Fruit fly (Drosophila melanogaster) whole organism, embryonic: ENCODE data around the gene Cyp4ac1.
A peak's percentile ranks its signal among the peaks of the same experiment; 100 is the strongest.

Source experiments
- Atf3 ChIP-seq: fragments of 200-800 bp; sonication (Bioruptor generic); optimal IDR thresholded peaks from 3 replicates; lab custom pipeline; 2016; ENCODE audit warnings: missing biosample characterization, missing genetic modification characterization
- CG10267 ChIP-seq: fragments of 200-800 bp; sonication (Bioruptor generic); optimal IDR thresholded peaks from 2 replicates; lab custom pipeline; 2018; ENCODE audit warnings: missing biosample characterization, mild to moderate bottlenecking, missing genetic modification characterization, moderate library complexity
- CG12769 ChIP-seq: fragments of 200-800 bp; sonication (Bioruptor generic); optimal IDR thresholded peaks from 2 replicates; lab custom pipeline; 2019; ENCODE audit warnings: missing biosample characterization, mild to moderate bottlenecking, missing genetic modification characterization, moderate library complexity
- CG17802 ChIP-seq: fragments of 200-800 bp; sonication (Bioruptor generic); optimal IDR thresholded peaks from 2 replicates; lab custom pipeline; 2018; ENCODE audit warnings: missing biosample characterization, mild to moderate bottlenecking, missing genetic modification characterization, moderate library complexity
- CG18599 ChIP-seq: fragments of 200-800 bp; sonication (Bioruptor generic); optimal IDR thresholded peaks from 3 replicates; lab custom pipeline; 2017; ENCODE audit warnings: missing biosample characterization, missing genetic modification characterization, mild to moderate bottlenecking, moderate library complexity, missing genetic modification reagents
- CG3065 ChIP-seq: fragments of 200-800 bp; sonication (Bioruptor generic); optimal IDR thresholded peaks from 2 replicates; lab custom pipeline; 2016; ENCODE audit warnings: missing biosample characterization, missing genetic modification characterization
- CG31441 ChIP-seq: fragments of 200-800 bp; sonication (Bioruptor generic); IDR thresholded peaks from 2 replicates; pipeline ENCODE4 v1.3.6; 2022; ENCODE audit warnings: missing biosample characterization, missing genetic modification characterization
- CG32532 ChIP-seq: fragments of 200-800 bp; sonication (Bioruptor generic); IDR thresholded peaks from 2 replicates; pipeline ENCODE4 v1.3.6; 2022; ENCODE audit warnings: missing biosample characterization, missing genetic modification characterization
- CG33213 ChIP-seq: fragments of 200-800 bp; sonication (Bioruptor generic); optimal IDR thresholded peaks from 3 replicates; lab custom pipeline; 2016; ENCODE audit warnings: missing biosample characterization, missing genetic modification characterization
- CG33557 ChIP-seq: fragments of 200-800 bp; sonication (Bioruptor generic); optimal IDR thresholded peaks from 2 replicates; lab custom pipeline; 2019; ENCODE audit warnings: missing biosample characterization, mild to moderate bottlenecking, missing genetic modification characterization, moderate library complexity
- CG3407 ChIP-seq: fragments of 200-800 bp; sonication (Bioruptor generic); optimal IDR thresholded peaks from 2 replicates; lab custom pipeline; 2018; ENCODE audit warnings: missing biosample characterization, mild to moderate bottlenecking, missing genetic modification characterization
- CG4854 ChIP-seq: fragments of 200-800 bp; sonication (Bioruptor generic); optimal IDR thresholded peaks from 2 replicates; lab custom pipeline; 2016; ENCODE audit warnings: missing biosample characterization, missing genetic modification characterization, inconsistent platforms
- CG8290 ChIP-seq, 3 experiments: fragments of 200-800 bp; sonication (Bioruptor generic); optimal IDR thresholded peaks; 2 replicates each; lab custom pipeline; 2016 to 2019; ENCODE audit warnings: missing biosample characterization in 3 of 3, missing genetic modification characterization in 3 of 3, mild to moderate bottlenecking in 2 of 3, moderate library complexity in 1 of 3
- CG8388 ChIP-seq: fragments of 200-800 bp; sonication (Bioruptor generic); optimal IDR thresholded peaks from 2 replicates; lab custom pipeline; 2019; ENCODE audit warnings: missing biosample characterization, mild to moderate bottlenecking, missing genetic modification characterization, moderate library complexity
- CoRest ChIP-seq: fragments of 200-800 bp; sonication (Bioruptor generic); optimal IDR thresholded peaks from 3 replicates; lab custom pipeline; 2018; ENCODE audit warnings: missing biosample characterization, mild to moderate bottlenecking, missing genetic modification characterization, moderate library complexity
- Dip2 ChIP-seq: fragments of 200-800 bp; sonication (Bioruptor generic); IDR thresholded peaks from 2 replicates; pipeline ENCODE4 v1.3.6; 2022; ENCODE audit warnings: missing biosample characterization, missing genetic modification characterization
- HLH54F ChIP-seq: fragments of 200-800 bp; sonication (Bioruptor generic); optimal IDR thresholded peaks from 3 replicates; lab custom pipeline; 2016; ENCODE audit warnings: missing biosample characterization, missing genetic modification characterization
- HmgD ChIP-seq: fragments of 200-800 bp; sonication (Bioruptor generic); optimal IDR thresholded peaks from 3 replicates; lab custom pipeline; 2016; ENCODE audit warnings: missing biosample characterization, missing genetic modification characterization
- Kr ChIP-seq: fragments of 200-800 bp; sonication (Bioruptor generic); optimal IDR thresholded peaks from 2 replicates; lab custom pipeline; 2017; ENCODE audit warnings: missing biosample characterization, mild to moderate bottlenecking, missing genetic modification characterization
- Mad ChIP-seq: fragments of 200-800 bp; sonication (Bioruptor generic); optimal IDR thresholded peaks from 2 replicates; lab custom pipeline; 2016; ENCODE audit warnings: missing biosample characterization, missing genetic modification characterization
- NC2β ChIP-seq: fragments of 200-800 bp; sonication (Bioruptor generic); optimal IDR thresholded peaks from 2 replicates; lab custom pipeline; 2016; ENCODE audit warnings: missing biosample characterization, missing genetic modification characterization
- Nf-YA ChIP-seq: fragments of 200-800 bp; sonication (Bioruptor generic); IDR thresholded peaks from 2 replicates; pipeline ENCODE4 v1.3.6; 2022; ENCODE audit warnings: missing biosample characterization, missing genetic modification characterization
- Nf-YB ChIP-seq: fragments of 200-800 bp; sonication (Bioruptor generic); optimal IDR thresholded peaks from 3 replicates; lab custom pipeline; 2019; ENCODE audit warnings: missing biosample characterization, mild to moderate bottlenecking, missing genetic modification characterization, moderate library complexity
- Side ChIP-seq: fragments of 200-800 bp; sonication (Bioruptor generic); optimal IDR thresholded peaks from 2 replicates; lab custom pipeline; 2016; ENCODE audit warnings: missing biosample characterization, missing genetic modification characterization
- Spps ChIP-seq: fragments of 200-800 bp; sonication (Bioruptor generic); optimal IDR thresholded peaks from 2 replicates; lab custom pipeline; 2018; ENCODE audit warnings: missing biosample characterization, mild to moderate bottlenecking, missing genetic modification characterization
- Stat92E ChIP-seq, 3 experiments: fragments of >200 bp in 2 of 3; fragments of 200-800 bp in 1 of 3; sonication (Bioruptor generic) in 1 of 3; optimal IDR thresholded peaks; 2 replicates each; lab custom pipeline; 2017 to 2019; ENCODE audit warnings: missing biosample characterization in 3 of 3, missing genetic modification characterization in 3 of 3, mild to moderate bottlenecking in 1 of 3, moderate library complexity in 1 of 3
- ara ChIP-seq: fragments of 200-800 bp; sonication (Bioruptor generic); IDR thresholded peaks from 2 replicates; pipeline ENCODE4 v1.3.6; 2022; ENCODE audit warnings: missing biosample characterization, missing genetic modification characterization
- bigmax ChIP-seq: fragments of 200-800 bp; sonication (Bioruptor generic); optimal IDR thresholded peaks from 2 replicates; lab custom pipeline; 2018; ENCODE audit warnings: missing biosample characterization, mild to moderate bottlenecking, missing genetic modification characterization
- br ChIP-seq: fragments of >200 bp; optimal IDR thresholded peaks from 2 replicates; lab custom pipeline; 2017
- cas ChIP-seq: fragments of 200-800 bp; sonication (Bioruptor generic); IDR thresholded peaks from 2 replicates; pipeline ENCODE4 v1.3.6; 2022; ENCODE audit warnings: missing biosample characterization, missing genetic modification characterization
- caup ChIP-seq: fragments of 200-800 bp; sonication (Bioruptor generic); optimal IDR thresholded peaks from 3 replicates; lab custom pipeline; 2017; ENCODE audit warnings: missing biosample characterization, mild to moderate bottlenecking, missing genetic modification characterization, moderate library complexity; ENCODE audit not compliant: severe bottlenecking
- dimm ChIP-seq: fragments of 200-800 bp; sonication (Bioruptor generic); IDR thresholded peaks from 2 replicates; pipeline ENCODE4 v1.3.6; 2022; ENCODE audit warnings: missing biosample characterization, missing genetic modification characterization
- dm ChIP-seq: fragments of 200-800 bp; sonication (Bioruptor generic); optimal IDR thresholded peaks from 3 replicates; lab custom pipeline; 2016; ENCODE audit warnings: missing biosample characterization, missing genetic modification characterization
- ewg ChIP-seq: fragments of 200-800 bp; sonication (Bioruptor generic); optimal IDR thresholded peaks from 3 replicates; lab custom pipeline; 2017; ENCODE audit warnings: mild to moderate bottlenecking, missing biosample characterization, missing genetic modification reagents, missing genetic modification characterization
- gce ChIP-seq: fragments of 200-800 bp; sonication (Bioruptor generic); IDR thresholded peaks from 3 replicates; pipeline ENCODE4 v1.3.6; 2022; ENCODE audit warnings: missing biosample characterization, missing genetic modification characterization
- gem ChIP-seq: fragments of 200-800 bp; sonication (Bioruptor generic); optimal IDR thresholded peaks from 2 replicates; lab custom pipeline; 2019; ENCODE audit warnings: missing biosample characterization, mild to moderate bottlenecking, missing genetic modification characterization, moderate library complexity
- gsb ChIP-seq: fragments of 200-800 bp; sonication (Bioruptor generic); IDR thresholded peaks from 2 replicates; pipeline ENCODE4 v1.3.6; 2022; ENCODE audit warnings: missing biosample characterization, missing genetic modification characterization
- oc ChIP-seq: fragments of 200-800 bp; sonication (Bioruptor generic); optimal IDR thresholded peaks from 2 replicates; lab custom pipeline; 2018; ENCODE audit warnings: missing biosample characterization, mild to moderate bottlenecking, missing genetic modification characterization, moderate library complexity
- onecut ChIP-seq: fragments of 200-800 bp; sonication (Bioruptor generic); IDR thresholded peaks from 2 replicates; pipeline ENCODE4 v1.3.6; 2022; ENCODE audit warnings: missing biosample characterization, missing genetic modification characterization
- org-1 ChIP-seq: fragments of 200-800 bp; sonication (Bioruptor generic); optimal IDR thresholded peaks from 2 replicates; lab custom pipeline; 2017; ENCODE audit warnings: missing biosample characterization, missing genetic modification characterization
- otp ChIP-seq: fragments of 200-800 bp; sonication (Bioruptor generic); IDR thresholded peaks from 3 replicates; pipeline ENCODE4, ENCODE4 v1.3.6; 2022; ENCODE audit warnings: missing biosample characterization, missing genetic modification characterization
- peb ChIP-seq: fragments of 200-800 bp; sonication (Bioruptor generic); IDR thresholded peaks from 2 replicates; pipeline ENCODE4 v1.3.6; 2022; ENCODE audit warnings: missing biosample characterization, missing genetic modification characterization
- pnt ChIP-seq: fragments of 200-800 bp; sonication (Bioruptor generic); optimal IDR thresholded peaks from 3 replicates; lab custom pipeline; 2016; ENCODE audit warnings: missing biosample characterization, missing genetic modification characterization
- sd ChIP-seq: fragments of 200-800 bp; sonication (Bioruptor generic); optimal IDR thresholded peaks from 3 replicates; lab custom pipeline; 2018; ENCODE audit warnings: missing biosample characterization, mild to moderate bottlenecking, missing genetic modification characterization, moderate library complexity
- sisA ChIP-seq: fragments of 200-800 bp; sonication (Bioruptor generic); IDR thresholded peaks from 2 replicates; pipeline ENCODE4 v1.3.6; 2022; ENCODE audit warnings: missing biosample characterization, missing genetic modification characterization
- slou ChIP-seq: fragments of 200-800 bp; sonication (Bioruptor generic); optimal IDR thresholded peaks from 3 replicates; lab custom pipeline; 2016; ENCODE audit warnings: missing biosample characterization, missing genetic modification characterization
- slp2 ChIP-seq: fragments of 200-800 bp; sonication (Bioruptor generic); optimal IDR thresholded peaks from 2 replicates; lab custom pipeline; 2016; ENCODE audit warnings: missing biosample characterization, missing genetic modification characterization
- twi ChIP-seq: fragments of 200-800 bp; optimal IDR thresholded peaks from 2 replicates; lab custom pipeline; 2019; ENCODE audit warnings: missing biosample characterization, mild to moderate bottlenecking, missing genetic modification characterization, moderate library complexity
- unpg ChIP-seq: fragments of 200-800 bp; sonication (Bioruptor generic); optimal IDR thresholded peaks from 3 replicates; lab custom pipeline; 2018; ENCODE audit warnings: missing biosample characterization, mild to moderate bottlenecking, missing genetic modification characterization, moderate library complexity
- zen2 ChIP-seq: fragments of 200-800 bp; sonication (Bioruptor generic); IDR thresholded peaks from 3 replicates; pipeline ENCODE4 v1.3.6; 2022; ENCODE audit warnings: missing biosample characterization, missing genetic modification characterization; ENCODE audit not compliant: partially characterized antibody

Cyp4ac1 gene

dm6 chr2L:5245363-5245892 is 18.4 kb upstream of the Cyp4ac1 start (continued):
- TF ChIP-seq sisA (no peak), CG33213 (GFP tag; lab: Kevin White, UChicago) (no peak), CG33557 (GFP tag; lab: Kevin White, UChicago) (no peak), Mad (GFP tag; lab: Kevin White, UChicago) (peak; percentile 2), CG17802 (tag; lab: Kevin White, UChicago) (no peak), gem (tag; lab: Kevin White, UChicago) (peak; percentile 64), HmgD (peak; percentile 2), CG8388 (GFP tag; lab: Kevin White, UChicago) (peak; percentile 34), NC2β (GFP tag; lab: Kevin White, UChicago) (no peak), Nf-YA (GFP tag; lab: Robert Waterston, UW) (no peak), CG12769 (tag; lab: Kevin White, UChicago) (peak; percentile 78), CoRest (peak; percentile 23), Stat92E (GFP tag; optimal IDR thresholded peaks at IDR 0.05; lab: Kevin White, UChicago) (peak in 1 of 3 experiments; percentile 25), slou (GFP tag; lab: Kevin White, UChicago) (no peak), Side (GFP tag; lab: Kevin White, UChicago) (no peak), gce (0 out of 3 replicates have a peak, but pooled peaks have one; percentile 47), slp2 (GFP tag; lab: Kevin White, UChicago) (peak; percentile 29), otp (0 out of 3 replicates have a peak, but pooled peaks have one; percentile 34), CG32532 (GFP tag; lab: Robert Waterston, UW) (no peak), CG18599 (no peak), Kr (GFP tag; lab: Kevin White, UChicago) (no peak), cas (GFP tag; lab: Robert Waterston, UW) (no peak), dm (GFP tag; lab: Kevin White, UChicago) (no peak), pnt (GFP tag; lab: Kevin White, UChicago) (peak; percentile 54), CG4854 (GFP tag; lab: Kevin White, UChicago) (no peak), Atf3 (GFP tag; lab: Kevin White, UChicago) (no peak), Nf-YB (GFP tag; lab: Kevin White, UChicago) (peak; percentile 13), CG8290 (GFP tag; optimal IDR thresholded peaks at IDR 0.05; lab: Kevin White, UChicago) (peak; percentile 19), CG8290 (tag; optimal IDR thresholded peaks at IDR 0.05; lab: Kevin White, UChicago) (no peak), zen2 (GFP tag; lab: Robert Waterston, UW) (no peak), gsb (no peak), unpg (GFP tag; lab: Kevin White, UChicago) (peak; percentile 48), sd (tag; lab: Kevin White, UChicago) (peak; percentile 66), Spps (tag; lab: Kevin White, UChicago) (no peak), CG3065 (GFP tag; lab: Kevin White, UChicago) (no peak), CG10267 (tag; lab: Kevin White, UChicago) (peak; percentile 44), br (no peak), ewg (GFP tag; lab: Kevin White, UChicago) (peak; percentile 33), CG31441 (GFP tag; lab: Robert Waterston, UW) (peak; percentile 41; the same call in 1 of the 2 replicates), bigmax (GFP tag; lab: Kevin White, UChicago) (no peak), oc (tag; lab: Kevin White, UChicago) (peak; percentile 69), onecut (0 out of 2 replicates have a peak, but pooled peaks have one; percentile 25), dimm (GFP tag; lab: Robert Waterston, UW) (no peak), CG3407 (GFP tag; lab: Kevin White, UChicago) (peak; percentile 9), org-1 (peak; percentile 12), peb (GFP tag; lab: Robert Waterston, UW) (no peak), caup (no peak), ara (peak; percentile 33; the same call in 1 of the 2 replicates), HLH54F (GFP tag; lab: Kevin White, UChicago) (no peak), twi (tag; lab: Kevin White, UChicago) (peak; percentile 46), Dip2 (GFP tag; lab: Robert Waterston, UW) (no peak)
